Worm (Caenorhabditis elegans) whole organism, early embryonic: ENCODE results near the gene T12G3.2.

Source experiments
- B0310.2 ChIP-seq: sonication (generic microtip); optimal IDR thresholded peaks from 2 replicates; lab custom pipeline; 2016; ENCODE audit warnings: mild to moderate bottlenecking, missing genetic modification characterization, missing compliant biosample characterization
- ama-1 ChIP-seq: fragments of 150-350 bp; optimal IDR thresholded peaks from 2 replicates; lab custom pipeline; 2014
- flt-1 ChIP-seq: fragments of 200-800 bp; sonication (Bioruptor generic); IDR thresholded peaks from 2 replicates; pipeline ENCODE4 v1.3.6; 2022; ENCODE audit warnings: missing genetic modification characterization, missing compliant biosample characterization
- hmg-4 ChIP-seq: fragments of 200-800 bp; sonication (Bioruptor generic); optimal IDR thresholded peaks from 2 replicates; lab custom pipeline; 2018; ENCODE audit warnings: mild to moderate bottlenecking, missing genetic modification characterization, missing compliant biosample characterization
- scrt-1 ChIP-seq: fragments of 200-800 bp; sonication (Bioruptor generic); IDR thresholded peaks from 2 replicates; pipeline ENCODE4 v1.3.6; 2022; ENCODE audit warnings: missing genetic modification characterization, missing compliant biosample characterization
- sea-1 ChIP-seq: fragments of 200-800 bp; sonication (Bioruptor generic); conservative IDR thresholded peaks from 2 replicates; pipeline ENCODE4 v1.3.6; 2022; ENCODE audit warnings: missing genetic modification characterization, missing compliant biosample characterization

DNA sequence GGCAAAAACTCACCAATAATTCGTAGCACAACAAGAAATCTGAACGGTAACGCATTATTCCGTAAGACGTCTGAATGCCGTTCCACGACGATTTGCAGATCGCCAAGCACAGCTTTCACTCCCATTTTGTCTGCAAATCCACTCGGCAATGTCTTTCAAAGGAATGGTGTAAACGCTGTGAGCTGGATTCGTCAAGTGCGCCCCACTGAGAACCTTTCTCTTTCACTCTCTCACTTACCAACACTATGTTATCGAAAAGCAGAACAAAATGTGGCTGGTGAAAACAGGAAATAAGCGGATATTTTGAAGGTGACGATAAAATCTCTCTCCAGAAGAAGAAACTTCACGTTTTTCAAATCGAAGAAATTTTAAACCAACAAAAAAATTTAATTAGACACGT lies 42.1 kb upstream of the T12G3.2 start:
- no peak for TF ChIP-seq sea-1 (GFP tag; lab: Robert Waterston, UW)
- TF ChIP-seq ama-1 = peak; percentile 39
- no peak for TF ChIP-seq hmg-4
- no peak for TF ChIP-seq flt-1 (GFP tag; lab: Robert Waterston, UW)
- TF ChIP-seq scrt-1 = no peak
- TF ChIP-seq B0310.2 (tag; lab: Kevin White, UChicago) = no peak
